Fruit fly (Drosophila melanogaster) whole organism, adult: ENCODE measurements around the gene CG43318.

Source experiments
- CG33017 ChIP-seq: fragments of 200-800 bp; sonication (Bioruptor generic); optimal IDR thresholded peaks from 2 replicates; lab custom pipeline; 2018; ENCODE audit warnings: missing biosample characterization, mild to moderate bottlenecking, missing genetic modification characterization, moderate library complexity
- toe ChIP-seq: fragments of 200-800 bp; sonication (Bioruptor generic); optimal IDR thresholded peaks from 2 replicates; lab custom pipeline; 2016; ENCODE audit warnings: missing biosample characterization, missing genetic modification characterization

dm6 chr3R:15810369-15810768 lies 22.9 kb downstream of the CG43318 start:
- TF ChIP-seq CG33017 (tag; lab: Kevin White, UChicago) (no peak), toe (GFP tag; lab: Kevin White, UChicago) (no peak)
